Worm (Caenorhabditis elegans) whole organism, young adult: ENCODE measurements around the gene srh-281.

ENCODE experiments used
- B0019.2 ChIP-seq: fragments of 200-800 bp; sonication (Bioruptor generic); conservative IDR thresholded peaks from 2 replicates; pipeline ENCODE4 v1.3.6; 2022; ENCODE audit warnings: missing genetic modification reagents, missing genetic modification characterization, missing compliant biosample characterization
- B0336.3 ChIP-seq: fragments of 200-800 bp; sonication (Bioruptor generic); IDR thresholded peaks from 2 replicates; pipeline ENCODE4 v1.3.6; 2022; ENCODE audit warnings: missing genetic modification characterization, missing compliant biosample characterization
- C06A6.2 ChIP-seq: fragments of 200-800 bp; sonication (Bioruptor generic); conservative IDR thresholded peaks from 2 replicates; pipeline ENCODE4 v1.3.6; 2022; ENCODE audit warnings: missing genetic modification characterization, missing compliant biosample characterization
- F22D6.2 ChIP-seq: sonication (generic microtip); optimal IDR thresholded peaks from 2 replicates; lab custom pipeline; 2016; ENCODE audit warnings: mild to moderate bottlenecking, missing genetic modification characterization, missing compliant biosample characterization
- F23B12.7 ChIP-seq: sonication (generic microtip); optimal IDR thresholded peaks from 2 replicates; lab custom pipeline; 2017; ENCODE audit warnings: missing genetic modification characterization, mild to moderate bottlenecking, missing compliant biosample characterization, antibody characterized with exemption, moderate library complexity; ENCODE audit not compliant: insufficient read depth
- F39B2.1 ChIP-seq: fragments of 200-800 bp; sonication (Bioruptor generic); IDR thresholded peaks from 2 replicates; pipeline ENCODE4 v1.3.6; 2022; ENCODE audit warnings: missing genetic modification reagents, missing genetic modification characterization, missing compliant biosample characterization
- F55B11.4 ChIP-seq: sonication (generic microtip); optimal IDR thresholded peaks from 2 replicates; lab custom pipeline; 2016; ENCODE audit warnings: missing compliant biosample characterization, missing genetic modification characterization, borderline replicate concordance; ENCODE audit not compliant: insufficient read depth
- T07F8.4 ChIP-seq: sonication (generic microtip); optimal IDR thresholded peaks from 2 replicates; lab custom pipeline; 2016; ENCODE audit warnings: mild to moderate bottlenecking, missing genetic modification characterization, moderate library complexity, missing compliant biosample characterization
- Y53G8AR.9 ChIP-seq: fragments of 200-800 bp; sonication (Bioruptor generic); conservative IDR thresholded peaks from 2 replicates; pipeline ENCODE4 v1.3.6; 2022; ENCODE audit warnings: missing genetic modification reagents, missing genetic modification characterization, missing compliant biosample characterization
- Y79H2A.3 ChIP-seq: fragments of 200-800 bp; sonication (Bioruptor generic); conservative IDR thresholded peaks from 2 replicates; pipeline ENCODE4 v1.3.6; 2022; ENCODE audit warnings: missing genetic modification reagents, missing genetic modification characterization, missing compliant biosample characterization
- Y95B8A.8 ChIP-seq: fragments of 200-800 bp; sonication (Bioruptor generic); IDR thresholded peaks from 2 replicates; pipeline ENCODE4 v1.3.6; 2022; ENCODE audit warnings: missing genetic modification reagents, missing genetic modification characterization, missing compliant biosample characterization
- athp-1 ChIP-seq: sonication (generic microtip); optimal IDR thresholded peaks from 2 replicates; lab custom pipeline; 2017; ENCODE audit warnings: mild to moderate bottlenecking, missing genetic modification characterization, missing compliant biosample characterization
- attf-3 ChIP-seq: fragments of 200-800 bp; sonication (Bioruptor generic); conservative IDR thresholded peaks from 2 replicates; pipeline ENCODE4 v1.3.6; 2022; ENCODE audit warnings: missing genetic modification reagents, missing genetic modification characterization, missing compliant biosample characterization
- bed-1 ChIP-seq: fragments of 200-800 bp; sonication (Bioruptor generic); IDR thresholded peaks from 2 replicates; pipeline ENCODE4 v1.3.6; 2022; ENCODE audit warnings: missing genetic modification reagents, missing genetic modification characterization, missing compliant biosample characterization
- cebp-1 ChIP-seq, 2 experiments: fragments of 200-800 bp in 1 of 2; sonication (Bioruptor generic) in 1 of 2; sonication (generic microtip) in 1 of 2; IDR thresholded peaks in 1 of 2; optimal IDR thresholded peaks in 1 of 2; 2 replicates each; pipeline versions ENCODE4 v1.3.6 to Lab custom; 2017 to 2022; ENCODE audit warnings: missing compliant biosample characterization in 2 of 2, missing genetic modification characterization in 2 of 2, mild to moderate bottlenecking in 1 of 2, missing genetic modification reagents in 1 of 2, moderate library complexity in 1 of 2
- cebp-2 ChIP-seq: fragments of 200-800 bp; sonication (Bioruptor generic); IDR thresholded peaks from 2 replicates; pipeline ENCODE4 v1.3.6; 2022; ENCODE audit warnings: missing genetic modification characterization, missing compliant biosample characterization
- ceh-27 ChIP-seq: fragments of 200-800 bp; sonication (Bioruptor generic); optimal IDR thresholded peaks from 2 replicates; lab custom pipeline; 2018; ENCODE audit warnings: mild to moderate bottlenecking, missing genetic modification characterization, moderate library complexity, missing compliant biosample characterization
- dox-1 ChIP-seq: fragments of 200-800 bp; sonication (Bioruptor generic); IDR thresholded peaks from 2 replicates; pipeline ENCODE4 v1.3.6; 2022; ENCODE audit warnings: missing genetic modification reagents, missing genetic modification characterization, missing compliant biosample characterization
- dpl-1 ChIP-seq: fragments of 150-350 bp; optimal IDR thresholded peaks from 2 replicates; lab custom pipeline; 2014; ENCODE audit warnings: missing biosample characterization, missing genetic modification reagents, missing genetic modification characterization
- egl-18 ChIP-seq: fragments of 200-800 bp; sonication (Bioruptor generic); IDR thresholded peaks from 2 replicates; pipeline ENCODE4 v1.3.6; 2022; ENCODE audit warnings: missing genetic modification reagents, missing genetic modification characterization, missing compliant biosample characterization
- hmg-20 ChIP-seq: fragments of 200-800 bp; sonication (Bioruptor generic); IDR thresholded peaks from 2 replicates; pipeline ENCODE4 v1.3.6; 2022; ENCODE audit warnings: missing genetic modification reagents, missing genetic modification characterization, missing compliant biosample characterization
- let-607 ChIP-seq, 2 experiments: fragments of 200-800 bp in 1 of 2; sonication (Bioruptor generic) in 1 of 2; sonication (generic microtip) in 1 of 2; optimal IDR thresholded peaks; 2 replicates each; lab custom pipeline; 2016 to 2018; ENCODE audit warnings: mild to moderate bottlenecking in 2 of 2, missing compliant biosample characterization in 2 of 2, missing genetic modification characterization in 2 of 2, moderate library complexity in 2 of 2, missing genotype in 1 of 2
- lin-26 ChIP-seq: fragments of 200-800 bp; sonication (Bioruptor generic); IDR thresholded peaks from 2 replicates; pipeline ENCODE4 v1.3.6; 2022; ENCODE audit warnings: missing genetic modification reagents, missing genetic modification characterization, missing compliant biosample characterization
- madf-3 ChIP-seq: fragments of 200-800 bp; sonication (Bioruptor generic); IDR thresholded peaks from 2 replicates; pipeline ENCODE4 v1.3.6; 2022; ENCODE audit warnings: missing genetic modification reagents, missing genetic modification characterization, missing compliant biosample characterization
- nfya-2 ChIP-seq: fragments of 200-800 bp; sonication (Bioruptor generic); IDR thresholded peaks from 2 replicates; pipeline ENCODE4 v1.3.6; 2022; ENCODE audit warnings: missing genetic modification reagents, missing genetic modification characterization, missing compliant biosample characterization
- snpc-1.1 ChIP-seq: sonication (generic microtip); optimal IDR thresholded peaks from 2 replicates; lab custom pipeline; 2017; ENCODE audit warnings: missing genetic modification characterization, mild to moderate bottlenecking, missing compliant biosample characterization, antibody characterized with exemption, moderate library complexity, missing genotype, missing genetic modification reagents; ENCODE audit not compliant: insufficient read depth
- snpc-3.4 ChIP-seq: sonication (generic microtip); optimal IDR thresholded peaks from 2 replicates; lab custom pipeline; 2017; ENCODE audit warnings: missing genetic modification characterization, mild to moderate bottlenecking, missing compliant biosample characterization, antibody characterized with exemption, moderate library complexity, missing genotype, missing genetic modification reagents
- tbx-9 ChIP-seq: sonication (generic microtip); optimal IDR thresholded peaks from 2 replicates; lab custom pipeline; 2016; ENCODE audit warnings: borderline replicate concordance, missing genetic modification characterization, inconsistent platforms, missing compliant biosample characterization
- tlf-1 ChIP-seq: fragments of 200-800 bp; sonication (Bioruptor generic); optimal IDR thresholded peaks from 2 replicates; lab custom pipeline; 2018; ENCODE audit warnings: mild to moderate bottlenecking, missing genetic modification characterization, missing compliant biosample characterization
- zim-3 ChIP-seq: sonication (generic microtip); optimal IDR thresholded peaks from 2 replicates; lab custom pipeline; 2017; ENCODE audit warnings: mild to moderate bottlenecking, missing genetic modification characterization, moderate library complexity, missing compliant biosample characterization
- ztf-28 ChIP-seq: fragments of 200-800 bp; sonication (Bioruptor generic); IDR thresholded peaks from 2 replicates; pipeline ENCODE4 v1.3.6; 2022; ENCODE audit warnings: missing genetic modification reagents, missing genetic modification characterization, missing compliant biosample characterization
- ztf-6 ChIP-seq: fragments of 200-800 bp; sonication (Bioruptor generic); IDR thresholded peaks from 2 replicates; pipeline ENCODE4 v1.3.6; 2022; ENCODE audit warnings: missing genetic modification reagents, missing genetic modification characterization, missing compliant biosample characterization

The srh-281 gene

DNA sequence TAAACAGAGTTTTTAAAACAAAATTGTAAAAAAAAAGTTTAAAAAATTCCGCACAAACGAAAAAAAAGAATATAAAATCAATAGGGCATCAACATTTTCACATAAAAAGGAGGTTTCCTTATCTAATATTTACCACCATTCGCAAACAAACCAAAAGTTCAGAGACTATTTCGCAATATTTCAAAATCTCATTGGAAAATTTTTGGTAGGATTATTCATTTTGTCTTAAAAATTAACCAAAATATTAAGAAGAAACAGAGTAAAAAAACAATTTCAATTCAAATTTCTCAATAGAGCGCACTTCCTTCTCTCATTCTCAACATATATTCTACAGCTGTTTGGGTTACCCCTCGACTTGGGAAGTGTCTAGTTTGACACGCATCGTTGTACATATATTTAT lies 30.5 kb upstream of the srh-281 start:
- TF ChIP-seq snpc-3.4 (tag; lab: Kevin White, UChicago), result no peak
- TF ChIP-seq B0019.2 (GFP tag; lab: Robert Waterston, UW), result no peak
- no peak for TF ChIP-seq ztf-6
- no peak for TF ChIP-seq B0336.3
- peak; percentile 85 for TF ChIP-seq cebp-1 (GFP tag; IDR thresholded peaks at IDR 0.05; lab: Robert Waterston, UW)
- TF ChIP-seq cebp-1 (tag; optimal IDR thresholded peaks at IDR 0.05; lab: Kevin White, UChicago), result peak; percentile 96
- TF ChIP-seq hmg-20 (GFP tag; lab: Robert Waterston, UW), result no peak
- TF ChIP-seq Y53G8AR.9, result no peak
- TF ChIP-seq dox-1 (GFP tag; lab: Robert Waterston, UW), result no peak
- no peak for TF ChIP-seq let-607 (tag; optimal IDR thresholded peaks at IDR 0.05; lab: Kevin White, UChicago)

- TF ChIP-seq F23B12.7 (tag; lab: Kevin White, UChicago), result no peak
- no peak for TF ChIP-seq snpc-1.1 (tag; lab: Kevin White, UChicago)
- no peak for TF ChIP-seq F39B2.1 (GFP tag; lab: Robert Waterston, UW)
- TF ChIP-seq Y79H2A.3 (GFP tag; lab: Robert Waterston, UW), result no peak
- no peak for TF ChIP-seq egl-18
Observed at ce11 chrV:16162124-16162735, 28.4 kb upstream of the srh-281 start, which contains the start of the genes str-109 and F10A3.11. str-109 (minus strand) TSS chrV:16162224. F10A3.11 (plus strand) TSS chrV:16162685.

DNA sequence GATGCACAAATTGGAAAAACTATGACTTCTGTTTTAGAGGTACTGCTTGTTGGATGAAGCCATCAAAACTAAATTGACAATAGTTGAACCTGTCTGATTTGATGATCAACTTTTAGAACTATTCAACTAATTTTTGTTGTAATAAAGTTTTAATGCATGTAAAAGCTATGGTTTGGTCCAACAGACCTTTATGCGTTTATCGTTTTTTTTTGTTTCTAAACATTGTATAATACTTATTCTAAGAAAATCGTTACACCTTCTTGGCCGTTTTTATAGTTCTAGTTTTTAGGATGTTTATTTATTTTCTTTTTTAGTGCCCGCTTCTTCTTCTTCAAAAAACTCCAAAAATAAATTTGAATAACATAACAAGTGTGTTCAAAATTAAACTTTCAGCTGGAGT lies 26.9 kb upstream of the srh-281 start, which contains the start of gene F10A3.12:
Gene F10A3.12 (plus strand): TSS at position 301 of the 400 bp plus-strand sequence.
- TF ChIP-seq attf-3 (GFP tag; lab: Robert Waterston, UW), result no peak
- no peak for TF ChIP-seq athp-1

ce11 chrV:16165936-16166335 lies 24.6 kb upstream of the srh-281 start, which contains the start of gene str-108:
str-108 (plus strand) TSS chrV:16166236.
- TF ChIP-seq zim-3 (tag; lab: Kevin White, UChicago), result no peak
- no peak for TF ChIP-seq dpl-1 (GFP tag; lab: Kevin White, UChicago)
- no peak for TF ChIP-seq lin-26 (GFP tag; lab: Robert Waterston, UW)
- no peak for TF ChIP-seq ceh-27 (GFP tag; lab: Kevin White, UChicago)
- TF ChIP-seq nfya-2 (GFP tag; lab: Robert Waterston, UW), result no peak
- TF ChIP-seq F55B11.4, result no peak
- no peak for TF ChIP-seq tlf-1 (GFP tag; lab: Kevin White, UChicago)
- TF ChIP-seq, all 124 proteins: peak for 0

DNA sequence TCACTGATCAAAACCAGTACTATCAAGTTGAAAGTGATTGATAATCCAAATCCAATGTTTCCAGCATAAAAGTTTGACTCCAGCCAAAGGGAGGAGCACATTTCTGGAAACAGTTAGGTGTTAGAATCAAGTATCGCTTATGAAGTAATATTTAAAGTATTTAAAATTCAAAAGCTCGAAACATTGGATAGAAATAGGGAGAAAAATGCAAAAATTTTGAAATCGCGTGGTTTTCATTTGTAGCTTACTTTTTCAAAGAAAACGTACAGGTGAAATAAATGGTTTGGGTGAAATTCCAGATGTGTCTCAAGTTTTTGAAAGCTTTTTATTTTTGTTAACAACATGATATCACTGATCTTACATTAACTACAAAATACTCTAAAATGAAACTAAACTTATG lies 21.6 kb upstream of the srh-281 start, which contains the start of gene str-111:
Gene str-111 (minus strand): TSS at position 101 of the 400 bp plus-strand sequence.
- TF ChIP-seq T07F8.4 (tag; lab: Kevin White, UChicago) (no peak), cebp-2 (GFP tag; lab: Robert Waterston, UW) (no peak), tlf-1 (GFP tag; lab: Kevin White, UChicago) (no peak), F22D6.2 (tag; lab: Kevin White, UChicago) (no peak), tbx-9 (tag; lab: Kevin White, UChicago) (no peak), bed-1 (GFP tag; lab: Robert Waterston, UW) (no peak), madf-3 (GFP tag; lab: Robert Waterston, UW) (no peak), ztf-28 (GFP tag; lab: Robert Waterston, UW) (no peak), ztf-6 (no peak), Y95B8A.8 (GFP tag; lab: Robert Waterston, UW) (no peak), C06A6.2 (GFP tag; lab: Robert Waterston, UW) (no peak), athp-1 (no peak)
